Worm (Caenorhabditis elegans): Measurements from ENCODE around the gene pptr-2.

pptr-2 gene

DNA sequence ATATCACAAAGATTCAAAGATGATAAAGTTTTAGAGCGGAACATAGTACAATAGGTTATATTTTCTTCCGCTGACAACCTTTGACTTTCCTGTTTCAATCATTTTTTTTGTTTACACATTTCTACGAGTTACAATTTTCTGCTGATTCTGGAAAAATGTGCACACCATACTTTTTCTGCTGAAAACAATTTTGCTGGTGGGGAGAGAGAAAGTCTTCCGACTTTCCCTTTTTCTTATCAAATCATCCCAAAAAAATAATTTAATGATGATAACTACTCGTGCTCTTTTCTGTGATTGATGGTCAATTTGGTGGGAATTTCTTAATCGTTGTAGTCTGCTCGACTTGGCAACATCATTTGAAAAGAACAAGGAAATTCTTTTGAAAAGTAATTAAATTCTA lies 27.1 kb downstream of the pptr-2 start:
- no peak for TF ChIP-seq unc-39 (tag; optimal IDR thresholded peaks at IDR 0.05)
- TF ChIP-seq sptf-1 (tag; optimal IDR thresholded peaks at IDR 0.05): no peak
- TF ChIP-seq drap-1 (GFP tag; optimal IDR thresholded peaks at IDR 0.05): no peak
- TF ChIP-seq ztf-11 (tag; optimal IDR thresholded peaks at IDR 0.05): no peak
- TF ChIP-seq snpc-4 (tag; optimal IDR thresholded peaks at IDR 0.05): no peak
- no peak for TF ChIP-seq nhr-237 (tag; optimal IDR thresholded peaks at IDR 0.05)
- TF ChIP-seq pha-4 (tag; optimal IDR thresholded peaks at IDR 0.05): no peak

DNA sequence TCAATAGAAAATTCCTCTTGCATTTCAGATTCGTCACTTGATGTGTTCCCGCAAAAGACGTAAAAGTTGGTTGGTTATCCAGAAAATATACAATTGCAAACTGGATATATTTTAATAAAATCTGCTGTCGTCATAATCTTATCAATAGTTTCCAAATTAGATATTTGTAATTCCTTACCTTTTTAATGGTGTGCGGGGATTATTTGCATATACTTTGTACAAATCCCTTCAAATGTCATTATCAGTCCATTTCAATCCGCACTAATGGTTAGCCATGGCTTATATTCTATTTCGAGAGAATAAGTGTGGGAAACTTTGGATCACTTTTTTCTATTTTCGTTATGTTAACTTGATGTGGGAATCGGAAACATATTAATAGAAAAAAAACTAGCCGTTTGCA lies 30.6 kb downstream of the pptr-2 start:
- TF ChIP-seq mls-2 (tag; optimal IDR thresholded peaks at IDR 0.05): no peak
- no peak for TF ChIP-seq lin-32 (GFP tag; optimal IDR thresholded peaks at IDR 0.05)
- no peak for TF ChIP-seq ceh-83 (GFP tag; optimal IDR thresholded peaks at IDR 0.05)
- no peak for TF ChIP-seq zip-8 (tag; optimal IDR thresholded peaks at IDR 0.05)
- TF ChIP-seq elt-3 (tag; optimal IDR thresholded peaks at IDR 0.05): no peak
- TF ChIP-seq bed-3 (GFP tag; optimal IDR thresholded peaks at IDR 0.05): no peak
- TF ChIP-seq nhr-28 (tag; optimal IDR thresholded peaks at IDR 0.05): no peak
- TF ChIP-seq nhr-237 (tag; optimal IDR thresholded peaks at IDR 0.05): no peak
- TF ChIP-seq elt-1 (tag; optimal IDR thresholded peaks at IDR 0.05; ENCODE audit: borderline replicate concordance, insufficient read depth): no peak
- no peak for TF ChIP-seq tbx-8 (GFP tag; optimal IDR thresholded peaks at IDR 0.05)
- no peak for TF ChIP-seq cnd-1 (tag; optimal IDR thresholded peaks at IDR 0.05)
- no peak for TF ChIP-seq ceh-43 (GFP tag; optimal IDR thresholded peaks at IDR 0.05)
- no peak for TF ChIP-seq sem-2 (GFP tag; optimal IDR thresholded peaks at IDR 0.05)
- TF ChIP-seq ceh-39 (tag; optimal IDR thresholded peaks at IDR 0.05): no peak
- no peak for TF ChIP-seq hlh-1 (tag; optimal IDR thresholded peaks at IDR 0.05)
- TF ChIP-seq flh-1 (GFP tag; optimal IDR thresholded peaks at IDR 0.05): no peak
- no peak for TF ChIP-seq sptf-1 (tag; optimal IDR thresholded peaks at IDR 0.05)
- TF ChIP-seq ztf-11 (tag; optimal IDR thresholded peaks at IDR 0.05): no peak

DNA sequence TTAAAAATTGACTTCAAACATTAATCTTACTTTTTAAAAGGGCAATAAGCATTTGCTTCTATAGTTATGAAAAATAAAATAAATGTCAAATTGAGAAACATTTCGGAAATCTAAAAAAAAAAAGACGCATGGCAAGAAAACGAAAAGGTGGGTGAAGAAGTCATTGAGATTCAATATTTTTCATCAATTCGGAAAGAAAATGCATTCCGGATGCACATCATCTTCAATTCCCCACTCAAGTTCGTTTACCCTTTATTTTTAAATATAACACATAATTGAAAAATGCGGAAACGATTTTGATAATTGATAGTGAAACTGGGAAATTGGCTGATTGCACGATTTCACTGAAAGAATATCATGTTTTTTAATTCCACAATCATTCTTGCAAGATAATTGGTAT lies 32.3 kb downstream of the pptr-2 start, which contains the start of gene F53B7.4:
F53B7.4 (minus strand) TSS at position 101 of the 400 bp plus-strand sequence.
- TF ChIP-seq lin-13 (tag; optimal IDR thresholded peaks at IDR 0.05): no peak
- TF ChIP-seq nhr-28 (tag; optimal IDR thresholded peaks at IDR 0.05): no peak
- TF ChIP-seq ham-2 (GFP tag; optimal IDR thresholded peaks at IDR 0.05): no peak
- TF ChIP-seq nhr-12 (tag; optimal IDR thresholded peaks at IDR 0.05): no peak
- no peak for TF ChIP-seq ztf-11 (tag; optimal IDR thresholded peaks at IDR 0.05)
- TF ChIP-seq mls-2 (tag; optimal IDR thresholded peaks at IDR 0.05): no peak
- no peak for TF ChIP-seq unc-62 (GFP tag; optimal IDR thresholded peaks at IDR 0.05)
- no peak for TF ChIP-seq ceh-39 (tag; optimal IDR thresholded peaks at IDR 0.05)
- no peak for TF ChIP-seq nhr-76 (tag; optimal IDR thresholded peaks at IDR 0.05)
- TF ChIP-seq nhr-2 (tag; optimal IDR thresholded peaks at IDR 0.05): no peak

DNA sequence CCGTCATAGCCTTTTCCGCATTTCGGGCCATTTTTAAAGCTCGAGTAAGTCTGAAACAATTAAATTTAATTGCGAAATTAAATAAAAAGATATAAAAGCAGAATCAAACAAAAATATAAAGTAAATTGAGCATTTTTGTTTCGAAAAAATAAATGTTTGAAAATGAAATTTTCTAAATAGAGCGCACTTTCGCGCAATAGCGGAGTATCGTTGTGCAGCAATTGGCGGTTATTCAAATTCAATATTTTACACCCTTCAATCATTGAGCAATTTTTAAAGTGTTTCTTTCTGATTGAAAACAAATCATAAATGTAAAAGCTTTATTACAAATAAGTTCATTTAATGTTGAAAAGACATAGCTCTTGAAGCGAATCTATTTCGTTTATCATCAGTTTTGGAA lies 34.1 kb downstream of the pptr-2 start, which contains the start of gene isy-1:
isy-1 (minus strand) TSS at position 50 of the 400 bp plus-strand sequence.
- no peak for TF ChIP-seq nhr-28 (tag; optimal IDR thresholded peaks at IDR 0.05)
- TF ChIP-seq ceh-83 (GFP tag; optimal IDR thresholded peaks at IDR 0.05): no peak
- TF ChIP-seq ceh-39 (tag; optimal IDR thresholded peaks at IDR 0.05): peak; percentile 29
- TF ChIP-seq ceh-43 (GFP tag; optimal IDR thresholded peaks at IDR 0.05): no peak
- no peak for TF ChIP-seq lin-13 (tag; optimal IDR thresholded peaks at IDR 0.05)
- TF ChIP-seq mab-5 (tag; optimal IDR thresholded peaks at IDR 0.05): no peak
- no peak for TF ChIP-seq cnd-1 (tag; optimal IDR thresholded peaks at IDR 0.05)
- TF ChIP-seq snpc-4 (tag; optimal IDR thresholded peaks at IDR 0.05): no peak
- TF ChIP-seq ztf-11 (tag; optimal IDR thresholded peaks at IDR 0.05): no peak
- TF ChIP-seq unc-39 (tag; optimal IDR thresholded peaks at IDR 0.05): no peak
- TF ChIP-seq bed-3 (GFP tag; optimal IDR thresholded peaks at IDR 0.05): no peak
- no peak for TF ChIP-seq ham-2 (GFP tag; optimal IDR thresholded peaks at IDR 0.05)
- TF ChIP-seq mep-1 (tag; optimal IDR thresholded peaks at IDR 0.05): peak; percentile 54
- no peak for TF ChIP-seq flh-1 (GFP tag; optimal IDR thresholded peaks at IDR 0.05)
- TF ChIP-seq nhr-237 (tag; optimal IDR thresholded peaks at IDR 0.05): peak; percentile 44
- no peak for TF ChIP-seq elt-1 (tag; optimal IDR thresholded peaks at IDR 0.05; ENCODE audit: borderline replicate concordance, insufficient read depth)
- TF ChIP-seq pha-4 (tag; optimal IDR thresholded peaks at IDR 0.05): peak; percentile 67
- no peak for TF ChIP-seq unc-120 (tag; optimal IDR thresholded peaks at IDR 0.05; ENCODE audit: poor library complexity, severe bottlenecking)
- no peak for TF ChIP-seq sptf-1 (tag; optimal IDR thresholded peaks at IDR 0.05)
- TF ChIP-seq mls-2 (tag; optimal IDR thresholded peaks at IDR 0.05): no peak
- no peak for TF ChIP-seq sem-2 (GFP tag; optimal IDR thresholded peaks at IDR 0.05)
- peak; percentile 19 for TF ChIP-seq nhr-2 (tag; optimal IDR thresholded peaks at IDR 0.05)
- TF ChIP-seq blmp-1 (tag; optimal IDR thresholded peaks at IDR 0.05): no peak
- TF ChIP-seq drap-1 (GFP tag; optimal IDR thresholded peaks at IDR 0.05): no peak
- TF ChIP-seq lsy-2 (tag; optimal IDR thresholded peaks at IDR 0.05): peak; percentile 66
- TF ChIP-seq ces-1 (GFP tag; optimal IDR thresholded peaks at IDR 0.05): peak; percentile 86
- TF ChIP-seq zip-8 (tag; optimal IDR thresholded peaks at IDR 0.05): no peak
- TF ChIP-seq nhr-12 (tag; optimal IDR thresholded peaks at IDR 0.05): no peak
- no peak for TF ChIP-seq M03D4.4 (tag; optimal IDR thresholded peaks at IDR 0.05)
- TF ChIP-seq nhr-76 (tag; optimal IDR thresholded peaks at IDR 0.05): no peak
- TF ChIP-seq hlh-1 (tag; optimal IDR thresholded peaks at IDR 0.05): no peak

All from whole organism, mixed stage, embryonic.